Fruit fly (Drosophila melanogaster): ENCODE results near the gene CG14005.

dm6 chr2L:5799435-5800387 is 2.1 kb downstream of the CG14005 start, which contains the start of gene CG9171:
- TF ChIP-seq CG8478 (optimal IDR thresholded peaks at IDR 0.05) = no peak
- peak; percentile 64 to 66 for TF ChIP-seq CTCF (optimal IDR thresholded peaks at IDR 0.05)

Data from S2 (cell line).